Worm (Caenorhabditis elegans) whole organism, L2 larva: ENCODE data around the gene str-150.

Experiments used
- R02D3.7 ChIP-seq: fragments of 150-350 bp; optimal IDR thresholded peaks from 2 replicates; lab custom pipeline; 2014; ENCODE audit warnings: missing biosample characterization, missing genetic modification characterization
- ZK546.5 ChIP-seq: sonication (generic microtip); optimal IDR thresholded peaks from 2 replicates; lab custom pipeline; 2017; ENCODE audit warnings: missing biosample characterization, missing genetic modification characterization
- aly-2 ChIP-seq: fragments of 150-350 bp; optimal IDR thresholded peaks from 2 replicates; lab custom pipeline; 2014; ENCODE audit warnings: missing biosample characterization, missing genetic modification characterization
- ama-1 ChIP-seq: fragments of 150-350 bp; optimal IDR thresholded peaks from 2 replicates; lab custom pipeline; 2018; ENCODE audit warnings: inconsistent platforms
- elt-3 ChIP-seq: sonication (generic microtip); optimal IDR thresholded peaks from 2 replicates; lab custom pipeline; 2017; ENCODE audit warnings: missing biosample characterization, missing genetic modification characterization
- unc-55 ChIP-seq: fragments of 150-350 bp; sonication (generic microtip); optimal IDR thresholded peaks from 3 replicates; lab custom pipeline; 2014; ENCODE audit warnings: missing biosample characterization, missing genetic modification reagents, missing genetic modification characterization

- TF ChIP-seq unc-55 (no peak), elt-3 (no peak), ama-1 (lab: Kevin White, UChicago) (no peak), aly-2 (tag; lab: Kevin White, UChicago) (no peak), ZK546.5 (no peak), R02D3.7 (tag; lab: Kevin White, UChicago) (no peak)
Observed at ce11 chrV:16539666-16540065, 43.4 kb upstream of the str-150 start.
